Fruit fly (Drosophila melanogaster) whole organism, prepupa: Measurements from ENCODE around the gene CG14086.
A peak's percentile ranks its signal among the peaks of the same experiment; 100 is the strongest.

Experiments used
- Blimp-1 ChIP-seq: fragments of 200-800 bp; sonication (Bioruptor generic); optimal IDR thresholded peaks from 3 replicates; lab custom pipeline; 2017; ENCODE audit warnings: missing biosample characterization, missing genetic modification characterization, mild to moderate bottlenecking, moderate library complexity, missing genetic modification reagents
- CG10669 ChIP-seq: fragments of 200-800 bp; sonication (Bioruptor generic); optimal IDR thresholded peaks from 3 replicates; lab custom pipeline; 2018; ENCODE audit warnings: missing biosample characterization, mild to moderate bottlenecking, missing genetic modification characterization, moderate library complexity
- CG11294 ChIP-seq: fragments of 200-800 bp; sonication (Bioruptor generic); IDR thresholded peaks from 2 replicates; pipeline ENCODE4 v1.3.6; 2022; ENCODE audit warnings: missing biosample characterization, missing genetic modification characterization
- CG11902 ChIP-seq: fragments of 200-800 bp; sonication (Bioruptor generic); optimal IDR thresholded peaks from 3 replicates; lab custom pipeline; 2016; ENCODE audit warnings: missing biosample characterization, missing genetic modification characterization
- CG15336 ChIP-seq: fragments of 200-800 bp; sonication (Bioruptor generic); IDR thresholded peaks from 2 replicates; pipeline ENCODE4 v1.3.6; 2022; ENCODE audit warnings: missing biosample characterization, missing genetic modification characterization
- CG16779 ChIP-seq: fragments of 200-800 bp; sonication (Bioruptor generic); optimal IDR thresholded peaks from 3 replicates; lab custom pipeline; 2017; ENCODE audit warnings: missing biosample characterization, mild to moderate bottlenecking, missing genetic modification characterization
- CG31627 ChIP-seq: fragments of 200-800 bp; sonication (Bioruptor generic); optimal IDR thresholded peaks from 3 replicates; lab custom pipeline; 2016; ENCODE audit warnings: missing biosample characterization, missing genetic modification characterization
- CG32006 ChIP-seq: fragments of 200-800 bp; sonication (Bioruptor generic); optimal IDR thresholded peaks from 3 replicates; lab custom pipeline; 2017; ENCODE audit warnings: missing biosample characterization, mild to moderate bottlenecking, missing genetic modification characterization
- CG34406 ChIP-seq: fragments of 200-800 bp; sonication (Bioruptor generic); optimal IDR thresholded peaks from 3 replicates; lab custom pipeline; 2016; ENCODE audit warnings: missing biosample characterization, missing genetic modification characterization
- CG3919 ChIP-seq: fragments of 200-800 bp; sonication (Bioruptor generic); optimal IDR thresholded peaks from 3 replicates; lab custom pipeline; 2016; ENCODE audit warnings: missing biosample characterization, missing genetic modification characterization
- CG6163 ChIP-seq: fragments of 200-800 bp; sonication (Bioruptor generic); IDR thresholded peaks from 3 replicates; pipeline ENCODE4 v1.3.6; 2022; ENCODE audit warnings: missing biosample characterization, missing genetic modification characterization
- CG6808 ChIP-seq: fragments of 200-800 bp; sonication (Bioruptor generic); optimal IDR thresholded peaks from 3 replicates; lab custom pipeline; 2017; ENCODE audit warnings: missing biosample characterization, missing genetic modification characterization, mild to moderate bottlenecking, moderate library complexity, missing genetic modification reagents
- CG8119 ChIP-seq: fragments of 200-800 bp; sonication (Bioruptor generic); IDR thresholded peaks from 3 replicates; pipeline ENCODE4 v1.3.6; 2022; ENCODE audit warnings: missing biosample characterization, missing genetic modification characterization
- CG8319 ChIP-seq: fragments of 200-800 bp; sonication (Bioruptor generic); optimal IDR thresholded peaks from 3 replicates; lab custom pipeline; 2016; ENCODE audit warnings: missing biosample characterization, missing genetic modification characterization
- CG8632 ChIP-seq: fragments of 200-800 bp; sonication (Bioruptor generic); optimal IDR thresholded peaks from 3 replicates; lab custom pipeline; 2016; ENCODE audit warnings: missing biosample characterization, missing genetic modification characterization
- CG9139 ChIP-seq: fragments of 200-800 bp; sonication (Bioruptor generic); optimal IDR thresholded peaks from 3 replicates; lab custom pipeline; 2017; ENCODE audit warnings: missing biosample characterization, mild to moderate bottlenecking, missing genetic modification characterization
- Eip78C ChIP-seq: fragments of 200-800 bp; sonication (Bioruptor generic); peaks from one replicate; lab custom pipeline; 2016; ENCODE audit warnings: missing biosample characterization, missing genetic modification characterization
- Ets96B ChIP-seq: fragments of 200-800 bp; optimal IDR thresholded peaks from 2 replicates; lab custom pipeline; 2019; ENCODE audit warnings: missing biosample characterization, mild to moderate bottlenecking, missing genetic modification characterization, moderate library complexity
- Gug ChIP-seq: fragments of 200-800 bp; sonication (Bioruptor generic); IDR thresholded peaks from 2 replicates; pipeline ENCODE4 v1.3.6; 2022; ENCODE audit warnings: missing biosample characterization, missing genetic modification characterization
- Hr4 ChIP-seq: fragments of 200-800 bp; sonication (Bioruptor generic); optimal IDR thresholded peaks from 3 replicates; lab custom pipeline; 2016; ENCODE audit warnings: missing biosample characterization, missing genetic modification characterization
- Lpt ChIP-seq: fragments of 200-800 bp; sonication (Bioruptor generic); optimal IDR thresholded peaks from 3 replicates; lab custom pipeline; 2016; ENCODE audit warnings: missing biosample characterization, missing genetic modification characterization
- Sox102F ChIP-seq: fragments of 200-800 bp; sonication (Bioruptor generic); optimal IDR thresholded peaks from 2 replicates; lab custom pipeline; 2016; ENCODE audit warnings: missing biosample characterization, mild to moderate bottlenecking, missing genetic modification characterization
- achi ChIP-seq: fragments of 200-800 bp; sonication (Bioruptor generic); optimal IDR thresholded peaks from 3 replicates; lab custom pipeline; 2016; ENCODE audit warnings: missing biosample characterization, missing genetic modification characterization
- cyc ChIP-seq: fragments of 200-800 bp; sonication (Bioruptor generic); optimal IDR thresholded peaks from 3 replicates; lab custom pipeline; 2016; ENCODE audit warnings: missing biosample characterization, missing genetic modification characterization
- dsx ChIP-seq: fragments of 200-800 bp; optimal IDR thresholded peaks from 3 replicates; lab custom pipeline; 2019; ENCODE audit warnings: missing biosample characterization, mild to moderate bottlenecking, missing genetic modification characterization, moderate library complexity; ENCODE audit not compliant: poor library complexity, severe bottlenecking
- eg ChIP-seq: fragments of 200-800 bp; sonication (Bioruptor generic); IDR thresholded peaks from 3 replicates; pipeline ENCODE4 v1.3.6; 2022; ENCODE audit warnings: missing biosample characterization, missing genetic modification characterization
- esn ChIP-seq: fragments of 200-800 bp; sonication (Bioruptor generic); optimal IDR thresholded peaks from 2 replicates; lab custom pipeline; 2016; ENCODE audit warnings: missing biosample characterization, mild to moderate bottlenecking, missing genetic modification characterization, moderate library complexity
- fd59A ChIP-seq: fragments of 200-800 bp; sonication (Bioruptor generic); optimal IDR thresholded peaks from 2 replicates; lab custom pipeline; 2017; ENCODE audit warnings: missing biosample characterization, mild to moderate bottlenecking, missing genetic modification characterization, missing genetic modification reagents
- fd85E ChIP-seq: fragments of 200-800 bp; sonication (Bioruptor generic); optimal IDR thresholded peaks from 3 replicates; lab custom pipeline; 2016; ENCODE audit warnings: missing biosample characterization, missing genetic modification characterization
- lz ChIP-seq: fragments of 200-800 bp; sonication (Bioruptor generic); optimal IDR thresholded peaks from 3 replicates; lab custom pipeline; 2016; ENCODE audit warnings: missing biosample characterization, missing genetic modification characterization
- net ChIP-seq: fragments of 200-800 bp; sonication (Bioruptor generic); optimal IDR thresholded peaks from 3 replicates; lab custom pipeline; 2016; ENCODE audit warnings: missing biosample characterization, missing genetic modification characterization
- pdm3 ChIP-seq: fragments of 200-800 bp; sonication (Bioruptor generic); optimal IDR thresholded peaks from 3 replicates; lab custom pipeline; 2016; ENCODE audit warnings: missing biosample characterization, missing genetic modification characterization
- salr ChIP-seq, 2 experiments: fragments of 200-800 bp; sonication (Bioruptor generic); optimal IDR thresholded peaks; 3 replicates each; lab custom pipeline; 2016 to 2018; ENCODE audit warnings: missing biosample characterization in 2 of 2, missing genetic modification characterization in 2 of 2, mild to moderate bottlenecking in 1 of 2
- topi ChIP-seq: fragments of 200-800 bp; sonication (Bioruptor generic); optimal IDR thresholded peaks from 3 replicates; lab custom pipeline; 2016; ENCODE audit warnings: missing biosample characterization, missing genetic modification characterization
- vri ChIP-seq: fragments of 200-800 bp; sonication (Bioruptor generic); optimal IDR thresholded peaks from 3 replicates; lab custom pipeline; 2016; ENCODE audit warnings: missing biosample characterization, mild to moderate bottlenecking, missing genetic modification characterization

Gene CG14086

dm6 chr3L:19233798-19234781 is 41.5 kb upstream of the CG14086 start (continued):
- TF ChIP-seq CG34406: no peak
- no peak for TF ChIP-seq Blimp-1 (GFP tag; lab: Kevin White, UChicago)
- TF ChIP-seq CG8632 (GFP tag; lab: Kevin White, UChicago): no peak
- peak; percentile 12 for TF ChIP-seq pdm3 (GFP tag; lab: Kevin White, UChicago)
- no peak for TF ChIP-seq vri (GFP tag; lab: Kevin White, UChicago)
- TF ChIP-seq CG9139 (GFP tag; lab: Kevin White, UChicago): no peak
- TF ChIP-seq Gug (GFP tag; lab: Robert Waterston, UW): 0 out of 2 replicates have a peak, but pooled peaks have one; percentile 19
- peak; percentile 7 for TF ChIP-seq achi (GFP tag; lab: Kevin White, UChicago)
- TF ChIP-seq CG11294: peak; percentile 20; the same call in 1 of the 2 replicates
- peak; percentile 15 for TF ChIP-seq esn (GFP tag; lab: Kevin White, UChicago)

DNA sequence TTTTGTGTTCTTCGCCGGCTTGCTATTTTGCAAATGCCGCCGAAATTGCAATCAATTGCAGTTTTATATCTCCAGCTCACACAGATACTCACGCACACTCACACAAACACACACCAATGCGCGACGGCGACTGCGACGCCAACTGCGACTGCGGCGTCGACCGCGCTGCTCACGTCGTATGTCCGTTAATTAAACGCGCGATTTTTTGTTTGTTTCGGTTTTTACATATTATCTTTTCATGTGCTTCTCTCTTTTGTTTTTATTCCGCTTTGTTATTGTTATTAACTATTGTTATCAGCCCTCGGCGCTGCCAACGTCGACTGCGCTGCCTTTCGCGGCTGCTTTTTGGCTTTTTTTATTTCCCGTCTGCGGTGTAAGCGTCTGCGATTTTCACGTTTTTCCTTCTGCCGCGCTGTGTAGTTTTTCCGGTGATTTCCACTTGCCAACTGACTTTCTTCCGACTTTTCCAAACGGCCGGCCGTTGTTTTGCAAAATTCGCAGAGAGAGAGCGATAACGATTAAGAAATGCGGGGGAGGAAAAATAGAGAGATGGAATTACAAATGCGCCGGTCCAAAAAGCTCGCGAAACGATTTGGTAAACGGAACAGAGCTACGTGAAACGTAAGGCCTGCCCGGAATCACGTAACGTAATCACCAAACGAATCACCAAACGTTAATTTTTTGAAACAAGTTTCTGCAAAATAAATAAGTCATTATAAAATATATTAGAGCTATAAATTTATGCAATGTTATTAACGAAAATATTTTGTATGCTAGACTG is 40.5 kb upstream of the CG14086 start, which contains the start of gene fz2:
Gene fz2 (minus strand): TSS at position 452 of the 781 bp plus-strand sequence.
- 0 out of 3 replicates have a peak, but pooled peaks have one; percentile 8 for TF ChIP-seq eg
- no peak for TF ChIP-seq CG8632 (GFP tag; lab: Kevin White, UChicago)
- no peak for TF ChIP-seq CG6808 (GFP tag; lab: Kevin White, UChicago)
- TF ChIP-seq CG31627: no peak
- TF ChIP-seq esn (GFP tag; lab: Kevin White, UChicago): no peak
- TF ChIP-seq CG6163 (GFP tag; lab: Robert Waterston, UW): 0 out of 3 replicates have a peak, but pooled peaks have one; percentile 15
- TF ChIP-seq vri (GFP tag; lab: Kevin White, UChicago): no peak
- TF ChIP-seq topi (GFP tag; lab: Kevin White, UChicago): no peak
- peak; percentile 7 for TF ChIP-seq Eip78C (GFP tag; lab: Kevin White, UChicago)
- TF ChIP-seq CG8119: peak; percentile 25; the same call in 1 of the 3 replicates

DNA sequence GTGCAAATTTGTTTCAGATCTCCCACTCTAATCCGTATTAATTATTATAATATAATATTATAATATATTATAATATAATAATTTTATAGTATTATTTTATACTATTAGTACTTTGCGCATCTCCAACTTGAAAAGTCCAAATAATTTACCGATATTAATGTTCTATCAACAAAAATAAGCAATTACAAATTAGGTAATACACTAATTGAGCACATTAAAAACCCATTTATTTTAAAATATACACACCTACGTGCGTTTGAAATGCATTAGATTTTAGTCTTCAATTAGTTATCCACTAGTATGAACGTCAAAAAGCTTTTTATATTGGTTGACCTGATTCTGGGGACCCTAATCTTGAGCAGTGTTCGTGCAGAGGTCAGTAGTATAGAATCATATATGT is 39.5 kb upstream of the CG14086 start, which contains the start of gene CG33647:
Gene CG33647 (plus strand): TSS at position 301 of the 400 bp plus-strand sequence.
- TF ChIP-seq CG6808 (GFP tag; lab: Kevin White, UChicago) (no peak), CG3919 (GFP tag; lab: Kevin White, UChicago) (no peak), net (GFP tag; lab: Kevin White, UChicago) (no peak), Lpt (GFP tag; lab: Kevin White, UChicago) (no peak), CG11294 (no peak), eg (no peak), fd59A (GFP tag; lab: Kevin White, UChicago) (no peak), Eip78C (GFP tag; lab: Kevin White, UChicago) (no peak), dsx (GFP tag; lab: Kevin White, UChicago) (no peak), Hr4 (no peak), fd85E (GFP tag; lab: Kevin White, UChicago) (no peak), CG16779 (tag; lab: Kevin White, UChicago) (no peak), salr (GFP tag; optimal IDR thresholded peaks at IDR 0.05; lab: Kevin White, UChicago) (no peak), Sox102F (no peak), CG10669 (GFP tag; lab: Kevin White, UChicago) (no peak), cyc (GFP tag; lab: Kevin White, UChicago) (no peak), CG8119 (no peak), Gug (GFP tag; lab: Robert Waterston, UW) (no peak), CG11902 (GFP tag; lab: Kevin White, UChicago) (no peak), achi (GFP tag; lab: Kevin White, UChicago) (no peak)

- TF ChIP-seq CG11294: no peak
- no peak for TF ChIP-seq CG8319 (GFP tag; lab: Kevin White, UChicago)
- TF ChIP-seq CG3919 (GFP tag; lab: Kevin White, UChicago): no peak
- no peak for TF ChIP-seq lz (GFP tag; lab: Kevin White, UChicago)
- no peak for TF ChIP-seq CG15336
- TF ChIP-seq CG31627: no peak
- TF ChIP-seq Ets96B (tag; lab: Kevin White, UChicago): no peak
- TF ChIP-seq CG8632 (GFP tag; lab: Kevin White, UChicago): no peak
- no peak for TF ChIP-seq CG32006 (GFP tag; lab: Kevin White, UChicago)
- TF ChIP-seq CG6163 (GFP tag; lab: Robert Waterston, UW): no peak
- TF ChIP-seq, all 60 proteins: peak for 0
These were observed 39.0 kb upstream of the CG14086 start for dm6 chr3L:19236554-19236953.
